Worm (Caenorhabditis elegans): ENCODE results near the gene Y75B8A.24.

- no peak for TF ChIP-seq ets-7 (tag; optimal IDR thresholded peaks at IDR 0.05)
- no peak for TF ChIP-seq F13C5.2 (tag; optimal IDR thresholded peaks at IDR 0.05)
- TF ChIP-seq flt-1 (GFP tag; IDR thresholded peaks at IDR 0.05): no peak
- no peak for TF ChIP-seq ama-1 (optimal IDR thresholded peaks at IDR 0.05)
- no peak for TF ChIP-seq ceh-13 (GFP tag; optimal IDR thresholded peaks at IDR 0.05)
- TF ChIP-seq sea-1 (GFP tag; conservative IDR thresholded peaks at IDR 0.05): no peak
- no peak for TF ChIP-seq ceh-36 (tag; optimal IDR thresholded peaks at IDR 0.05)
- TF ChIP-seq aly-1 (tag; optimal IDR thresholded peaks at IDR 0.05): no peak
- TF ChIP-seq tbx-37 (GFP tag; conservative IDR thresholded peaks at IDR 0.05): no peak
- TF ChIP-seq scrt-1 (GFP tag; IDR thresholded peaks at IDR 0.05): no peak
- no peak for TF ChIP-seq hnd-1 (tag; optimal IDR thresholded peaks at IDR 0.05)
- no peak for TF ChIP-seq tbx-11 (GFP tag; IDR thresholded peaks at IDR 0.05)
Observed at ce11 chrIII:12297303-12297702, 23.8 kb upstream of the Y75B8A.24 start.
